Worm (Caenorhabditis elegans): Measurements from ENCODE around the gene nspc-14.

Gene nspc-14

ce11 chrX:12362951-12363486 lies 4.2 kb upstream of the nspc-14 start (continued):
- TF ChIP-seq B0261.1 (tag; optimal IDR thresholded peaks at IDR 0.05) (peak; percentile 62), F39B2.1 (GFP tag; IDR thresholded peaks at IDR 0.05) (no peak), madf-6 (GFP tag; IDR thresholded peaks at IDR 0.05) (no peak), him-1 (tag; optimal IDR thresholded peaks at IDR 0.05) (no peak), rcor-1 (GFP tag; IDR thresholded peaks at IDR 0.05) (peak; percentile 94), tbx-9 (tag; optimal IDR thresholded peaks at IDR 0.05; ENCODE audit: borderline replicate concordance) (no peak)

ce11 chrX:12360444-12360843 lies 1.6 kb upstream of the nspc-14 start, which contains the start of the genes nspc-15 and F19H6.6:
Gene nspc-15, plus strand, starts transcription at chrX:12360744.
Gene F19H6.6, plus strand, starts transcription at chrX:12360827.
- no peak for TF ChIP-seq mxl-1 (tag; optimal IDR thresholded peaks at IDR 0.05)
- no peak for TF ChIP-seq nhr-179 (tag; optimal IDR thresholded peaks at IDR 0.05)
- no peak for TF ChIP-seq F52B5.7 (tag; optimal IDR thresholded peaks at IDR 0.05)
- no peak for TF ChIP-seq F10E7.11 (tag; optimal IDR thresholded peaks at IDR 0.05)
- TF ChIP-seq B0019.2 (GFP tag; conservative IDR thresholded peaks at IDR 0.05): no peak
- TF ChIP-seq lir-1 (GFP tag; conservative IDR thresholded peaks at IDR 0.05): no peak
- TF ChIP-seq egl-44 (GFP tag; IDR thresholded peaks at IDR 0.05): no peak
- TF ChIP-seq ccch-3 (GFP tag; optimal IDR thresholded peaks at IDR 0.05): no peak
- no peak for TF ChIP-seq lsl-1 (GFP tag; optimal IDR thresholded peaks at IDR 0.05)

DNA sequence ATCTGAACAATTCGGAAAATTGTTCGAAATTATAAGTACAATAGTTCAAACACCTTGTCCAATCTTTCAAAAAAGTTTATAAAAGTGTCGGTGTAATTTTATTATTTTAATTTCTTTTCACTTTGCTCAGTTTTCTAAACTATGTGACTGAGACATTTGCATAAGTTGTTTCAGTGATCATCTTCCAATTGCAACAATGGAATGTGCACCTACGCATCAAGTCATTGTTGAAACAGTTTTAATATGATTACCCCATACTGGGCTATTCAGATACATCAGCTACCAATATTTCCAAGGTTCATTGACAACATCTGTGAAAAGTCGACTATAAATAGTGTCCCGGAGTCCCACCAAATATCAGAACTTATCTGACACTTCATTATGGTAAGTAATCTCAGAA lies 1.7 kb downstream of the nspc-14 start, which contains the start of gene nspc-13:
Gene nspc-13 (plus strand): TSS at position 301 of the 400 bp plus-strand sequence.
- TF ChIP-seq hrde-1 (tag; optimal IDR thresholded peaks at IDR 0.05; ENCODE audit: borderline replicate concordance): no peak
- TF ChIP-seq madf-6 (GFP tag; IDR thresholded peaks at IDR 0.05): no peak
- no peak for TF ChIP-seq F23B12.7 (tag; optimal IDR thresholded peaks at IDR 0.05; ENCODE audit: insufficient read depth)

- TF ChIP-seq nhr-80 (tag; optimal IDR thresholded peaks at IDR 0.05): no peak
- TF ChIP-seq ceh-100 (GFP tag; IDR thresholded peaks at IDR 0.05): no peak
- TF ChIP-seq rpc-1 (optimal IDR thresholded peaks at IDR 0.05): no peak
- no peak for TF ChIP-seq rpc-1 (tag; optimal IDR thresholded peaks at IDR 0.05)
These were observed 2.3 kb downstream of the nspc-14 start, which contains the start of gene nspc-12 for ce11 chrX:12356581-12356980. Gene nspc-12, minus strand, starts transcription at chrX:12356681.

ce11 chrX:12352872-12353271 lies 6.0 kb downstream of the nspc-14 start, which contains the start of gene F42F12.4:
Gene F42F12.4, minus strand, starts transcription at chrX:12352947.
- TF ChIP-seq F23B12.7 (tag; optimal IDR thresholded peaks at IDR 0.05; ENCODE audit: insufficient read depth) (no peak), nhr-80 (tag; optimal IDR thresholded peaks at IDR 0.05) (peak; percentile 39)

- TF ChIP-seq nhr-80 (tag; optimal IDR thresholded peaks at IDR 0.05): peak; percentile 21
- no peak for TF ChIP-seq mel-28 (tag; optimal IDR thresholded peaks at IDR 0.05; ENCODE audit: borderline replicate concordance)
These were observed 8.7 kb downstream of the nspc-14 start, which contains the start of gene F42F12.3 for ce11 chrX:12350207-12350606. Gene F42F12.3, plus strand, starts transcription at chrX:12350578.

- no peak for TF ChIP-seq hmg-20 (GFP tag; IDR thresholded peaks at IDR 0.05)
- TF ChIP-seq atf-7 (tag; optimal IDR thresholded peaks at IDR 0.05): no peak
- TF ChIP-seq sea-2 (GFP tag; IDR thresholded peaks at IDR 0.05): no peak
- TF ChIP-seq efl-1 (GFP tag; optimal IDR thresholded peaks at IDR 0.05): no peak
These were observed 10.5 kb downstream of the nspc-14 start, which contains the start of gene F42F12.14 for ce11 chrX:12348329-12348728. Gene F42F12.14, plus strand, starts transcription at chrX:12348629.

DNA sequence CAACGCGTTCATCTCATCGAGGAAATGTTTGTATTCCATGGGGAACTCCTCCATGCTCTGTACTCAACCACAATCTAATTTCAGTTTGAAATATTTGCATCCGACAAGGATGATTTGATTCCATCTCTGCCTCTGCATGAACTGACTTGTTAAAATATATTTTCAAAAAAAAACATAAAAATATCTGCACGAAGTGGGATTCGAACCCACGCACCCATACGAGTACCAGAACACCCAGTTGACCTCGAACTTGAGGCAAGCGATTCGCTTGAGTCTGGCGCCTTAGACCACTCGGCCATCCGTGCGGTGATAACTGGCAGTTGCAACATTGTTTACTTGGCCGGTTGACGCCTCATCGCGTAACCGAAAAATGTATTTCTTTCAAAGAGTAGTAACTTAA lies 11.0 kb downstream of the nspc-14 start:
- TF ChIP-seq ceh-79 (tag; optimal IDR thresholded peaks at IDR 0.05): peak; percentile 48
- peak; percentile 48; the same call in 1 of the 2 replicates for TF ChIP-seq egrh-3 (GFP tag; IDR thresholded peaks at IDR 0.05)
- no peak for TF ChIP-seq F22D6.2 (tag; optimal IDR thresholded peaks at IDR 0.05)
- TF ChIP-seq lsl-1 (GFP tag; optimal IDR thresholded peaks at IDR 0.05): no peak
- TF ChIP-seq cebp-2 (GFP tag; IDR thresholded peaks at IDR 0.05): 0 out of 2 replicates have a peak, but pooled peaks have one; percentile 61
- TF ChIP-seq nfya-1 (tag; optimal IDR thresholded peaks at IDR 0.05; ENCODE audit: borderline replicate concordance, insufficient read depth): no peak
- TF ChIP-seq madf-10 (tag; optimal IDR thresholded peaks at IDR 0.05): peak; percentile 41
- TF ChIP-seq lin-26 (GFP tag; IDR thresholded peaks at IDR 0.05): peak; percentile 83
- TF ChIP-seq attf-5 (GFP tag; optimal IDR thresholded peaks at IDR 0.05): peak; percentile 48
- TF ChIP-seq fkh-3 (tag; optimal IDR thresholded peaks at IDR 0.05): peak; percentile 60
- TF ChIP-seq nhr-90 (tag; optimal IDR thresholded peaks at IDR 0.05): peak; percentile 83
- peak; percentile 16 for TF ChIP-seq repo-1 (tag; optimal IDR thresholded peaks at IDR 0.05)
